Worm (Caenorhabditis elegans) whole organism, L4/young adult: ENCODE measurements around the gene chil-25.

ENCODE experiments used
- W03F9.2 ChIP-seq: fragments of 150-350 bp; optimal IDR thresholded peaks from 2 replicates; lab custom pipeline; 2014; ENCODE audit warnings: missing biosample characterization, missing genetic modification characterization
- him-1 ChIP-seq: sonication (generic microtip); optimal IDR thresholded peaks from 2 replicates; lab custom pipeline; 2016; ENCODE audit warnings: missing genotype, missing genetic modification reagents, missing genetic modification characterization, missing compliant biosample characterization

- TF ChIP-seq him-1 (tag; lab: Kevin White, UChicago) (no peak), W03F9.2 (tag; lab: Kevin White, UChicago) (no peak)
These were observed 4.2 kb downstream of the chil-25 start, which contains the start of gene T19H5.6 for ce11 chrII:9470027-9470426.
